Worm (Caenorhabditis elegans) whole organism, late embryonic: ENCODE data around the gene T01G5.8.

ENCODE experiments used
- C08G9.2 ChIP-seq: sonication (generic microtip); optimal IDR thresholded peaks from 2 replicates; lab custom pipeline; 2016; ENCODE audit warnings: mild to moderate bottlenecking, missing genetic modification characterization, moderate library complexity, missing compliant biosample characterization
- F13H6.1 ChIP-seq: sonication (generic microtip); optimal IDR thresholded peaks from 2 replicates; lab custom pipeline; 2016; ENCODE audit warnings: missing genetic modification characterization, missing compliant biosample characterization
- Y22D7AL.16 ChIP-seq: sonication (generic microtip); optimal IDR thresholded peaks from 2 replicates; lab custom pipeline; 2016; ENCODE audit warnings: missing genetic modification characterization, missing compliant biosample characterization
- ceh-18 ChIP-seq: sonication (generic microtip); optimal IDR thresholded peaks from 2 replicates; lab custom pipeline; 2016; ENCODE audit warnings: missing genetic modification characterization, missing compliant biosample characterization
- ceh-34 ChIP-seq: sonication (generic microtip); optimal IDR thresholded peaks from 2 replicates; lab custom pipeline; 2016; ENCODE audit warnings: mild to moderate bottlenecking, missing genetic modification characterization, missing compliant biosample characterization
- dve-1 ChIP-seq: sonication (generic microtip); optimal IDR thresholded peaks from 2 replicates; lab custom pipeline; 2017; ENCODE audit warnings: antibody characterized with exemption, mild to moderate bottlenecking, missing genetic modification characterization, missing compliant biosample characterization
- elt-2 ChIP-seq: sonication (generic microtip); optimal IDR thresholded peaks from 2 replicates; lab custom pipeline; 2016; ENCODE audit warnings: missing genetic modification reagents, missing genetic modification characterization, missing compliant biosample characterization
- elt-4 ChIP-seq: sonication (generic microtip); optimal IDR thresholded peaks from 2 replicates; lab custom pipeline; 2016; ENCODE audit warnings: missing genetic modification characterization, missing compliant biosample characterization
- hlh-8 ChIP-seq: sonication (generic microtip); optimal IDR thresholded peaks from 2 replicates; lab custom pipeline; 2016; ENCODE audit warnings: missing genotype, missing genetic modification characterization, missing compliant biosample characterization
- npax-4 ChIP-seq: sonication (generic microtip); optimal IDR thresholded peaks from 2 replicates; lab custom pipeline; 2016; ENCODE audit warnings: missing genetic modification characterization, missing compliant biosample characterization
- pha-2 ChIP-seq: sonication (generic microtip); optimal IDR thresholded peaks from 2 replicates; lab custom pipeline; 2017; ENCODE audit warnings: mild to moderate bottlenecking, missing genetic modification characterization, missing compliant biosample characterization
- tbx-2 ChIP-seq: sonication (generic microtip); optimal IDR thresholded peaks from 2 replicates; lab custom pipeline; 2016; ENCODE audit warnings: missing genetic modification characterization, missing compliant biosample characterization

DNA sequence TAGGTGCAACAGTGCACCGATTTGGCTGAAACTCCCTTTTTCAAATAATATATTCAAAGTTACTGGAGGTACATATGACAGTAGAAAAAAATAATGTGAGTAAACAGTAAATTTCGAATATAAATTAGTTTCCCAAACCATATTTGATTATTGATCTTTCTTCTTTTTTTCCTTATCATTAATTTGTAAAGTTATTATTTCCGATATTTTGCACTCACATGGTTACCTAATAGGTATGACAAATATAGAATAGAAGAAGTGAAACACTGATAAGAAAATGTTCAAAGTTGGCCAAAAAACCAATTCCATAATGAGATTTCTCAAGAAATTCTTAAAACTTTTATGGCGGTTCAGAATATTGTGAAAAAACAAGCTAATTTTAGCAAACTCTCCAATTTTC is 23.7 kb downstream of the T01G5.8 start:
- TF ChIP-seq dve-1 (tag; lab: Kevin White, UChicago) = no peak
- TF ChIP-seq tbx-2 (tag; lab: Kevin White, UChicago) = no peak
- no peak for TF ChIP-seq Y22D7AL.16 (tag; lab: Kevin White, UChicago)
- TF ChIP-seq elt-4 (tag; lab: Kevin White, UChicago) = no peak
- TF ChIP-seq pha-2 (tag; lab: Kevin White, UChicago) = no peak
- TF ChIP-seq F13H6.1 = no peak
- TF ChIP-seq ceh-34 (tag; lab: Kevin White, UChicago) = no peak
- no peak for TF ChIP-seq elt-2 (tag; lab: Kevin White, UChicago)
- no peak for TF ChIP-seq npax-4 (tag; lab: Kevin White, UChicago)
- TF ChIP-seq C08G9.2 = no peak
- no peak for TF ChIP-seq hlh-8
- TF ChIP-seq ceh-18 (tag; lab: Kevin White, UChicago) = no peak
